Worm (Caenorhabditis elegans) whole organism, midembryonic: Measurements from ENCODE around the gene ptr-24.

ENCODE experiments used
- ref-1 ChIP-seq: fragments of 200-800 bp; sonication (Bioruptor generic); conservative IDR thresholded peaks from 2 replicates; pipeline ENCODE4 v1.3.6; 2022; ENCODE audit warnings: missing genetic modification reagents, missing genetic modification characterization, missing compliant biosample characterization
- ztf-23 ChIP-seq: fragments of 200-800 bp; sonication (Bioruptor generic); IDR thresholded peaks from 2 replicates; pipeline ENCODE4 v1.3.6; 2022; ENCODE audit warnings: missing genetic modification reagents, missing genetic modification characterization, missing compliant biosample characterization

DNA sequence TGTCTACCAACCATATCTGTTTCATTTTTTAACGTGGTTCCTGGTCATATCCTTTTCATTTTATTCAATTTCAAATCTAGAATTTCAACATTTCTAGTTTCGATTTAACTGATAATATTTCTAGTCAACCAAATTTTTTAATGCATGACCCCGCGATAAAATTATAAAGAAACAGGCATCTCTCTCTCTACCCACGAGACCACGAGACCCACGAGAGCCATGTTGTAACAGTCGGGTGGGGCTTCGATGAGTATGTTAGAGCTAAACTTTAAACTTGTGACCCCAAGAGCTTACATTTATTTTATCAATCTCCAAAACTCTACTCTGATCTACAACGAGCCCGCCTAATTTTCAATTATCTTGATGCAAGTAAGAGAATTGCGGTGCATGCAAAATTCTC is 19.5 kb upstream of the ptr-24 start:
- TF ChIP-seq ref-1 (no peak), ztf-23 (GFP tag; lab: Robert Waterston, UW) (no peak)
